Fruit fly (Drosophila melanogaster) whole organism, pupa: ENCODE results near the gene CG33966.

Experiments used
- CG13204 ChIP-seq: fragments of 200-800 bp; sonication (Bioruptor generic); optimal IDR thresholded peaks from 2 replicates; lab custom pipeline; 2018; ENCODE audit warnings: missing biosample characterization, mild to moderate bottlenecking, missing genetic modification characterization, moderate library complexity
- CG15710 ChIP-seq: fragments of 200-800 bp; sonication (Bioruptor generic); optimal IDR thresholded peaks from 2 replicates; lab custom pipeline; 2018; ENCODE audit warnings: missing biosample characterization, mild to moderate bottlenecking, missing genetic modification characterization, moderate library complexity
- D1 ChIP-seq: fragments of 200-800 bp; sonication (Bioruptor generic); optimal IDR thresholded peaks from 2 replicates; lab custom pipeline; 2018; ENCODE audit warnings: missing biosample characterization, mild to moderate bottlenecking, missing genetic modification characterization, moderate library complexity
- EcR ChIP-seq: fragments of 200-800 bp; sonication (Bioruptor generic); optimal IDR thresholded peaks from 3 replicates; lab custom pipeline; 2019; ENCODE audit warnings: missing biosample characterization, missing genetic modification characterization, mild to moderate bottlenecking, moderate library complexity, missing genetic modification reagents
- Snoo ChIP-seq: fragments of 200-800 bp; sonication (Bioruptor generic); optimal IDR thresholded peaks from 3 replicates; lab custom pipeline; 2017; ENCODE audit warnings: missing biosample characterization, mild to moderate bottlenecking, missing genetic modification characterization, inconsistent platforms
- fd96Ca ChIP-seq: fragments of 200-800 bp; sonication (Bioruptor generic); IDR thresholded peaks from 3 replicates; pipeline ENCODE4 v1.3.6; 2022; ENCODE audit warnings: missing biosample characterization, missing genetic modification characterization
- gl ChIP-seq: fragments of 200-800 bp; sonication (Bioruptor generic); optimal IDR thresholded peaks from 2 replicates; lab custom pipeline; 2018; ENCODE audit warnings: missing biosample characterization, mild to moderate bottlenecking, missing genetic modification characterization

DNA sequence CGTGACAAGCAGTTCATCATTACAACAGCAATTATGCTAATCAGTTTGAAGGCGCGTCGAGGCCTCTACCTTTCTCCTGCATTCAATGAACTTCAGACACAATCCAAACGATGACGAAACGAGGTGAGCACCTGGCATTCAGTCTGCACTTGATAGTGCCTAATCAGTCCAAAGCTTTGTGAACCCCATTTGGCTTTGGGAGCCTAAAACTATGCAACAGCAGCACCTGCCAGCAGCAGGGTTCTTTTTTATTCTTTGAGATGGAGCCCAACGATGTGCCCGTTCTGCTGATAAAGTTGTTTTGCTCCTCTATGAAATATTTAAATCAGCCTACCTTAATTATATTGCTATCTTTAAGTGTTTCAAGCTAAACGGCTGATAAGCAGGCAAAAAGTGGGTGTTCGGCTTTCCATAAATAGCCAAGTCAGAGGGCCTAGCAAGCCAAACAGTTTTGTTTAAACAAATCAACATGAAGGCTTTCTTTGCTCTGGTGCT lies 6.6 kb upstream of the CG33966 start, which contains the start of gene LysS:
- TF ChIP-seq gl (tag; lab: Kevin White, UChicago): no peak
- TF ChIP-seq EcR: no peak
- no peak for TF ChIP-seq CG15710
- no peak for TF ChIP-seq fd96Ca (GFP tag; lab: Robert Waterston, UW)
- no peak for TF ChIP-seq CG13204 (GFP tag; lab: Kevin White, UChicago)
- TF ChIP-seq D1 (tag; lab: Kevin White, UChicago): no peak
- no peak for TF ChIP-seq Snoo (tag; lab: Kevin White, UChicago)
